Fruit fly (Drosophila melanogaster) S2 (cell line): ENCODE results near the gene ckd.

Source experiments
- CG8478 ChIP-seq: fragments of >200 bp; optimal IDR thresholded peaks from 2 replicates; lab custom pipeline; 2018
- CTCF ChIP-seq, 2 experiments: fragments of >200 bp; optimal IDR thresholded peaks; 2 replicates each; lab custom pipeline; 2018

The ckd gene

dm6 chr3L:3241368-3241640 is 16.4 kb upstream of the ckd start:
- TF ChIP-seq CG8478 (lab: Kevin White, UChicago) (no peak), CTCF (optimal IDR thresholded peaks at IDR 0.05; lab: Kevin White, UChicago) (no peak)

- no peak for TF ChIP-seq CG8478 (lab: Kevin White, UChicago)
Observed at dm6 chr3L:3242121-3243083, 15.3 kb upstream of the ckd start.

dm6 chr3L:3244244-3245144 is 13.2 kb upstream of the ckd start, which contains the start of gene CG12078:
Gene CG12078 (minus strand): TSS chr3L:3244294.
- TF ChIP-seq CG8478 (lab: Kevin White, UChicago) (no peak), CTCF (optimal IDR thresholded peaks at IDR 0.05; lab: Kevin White, UChicago) (no peak)

- TF ChIP-seq CG8478 (lab: Kevin White, UChicago): no peak
- TF ChIP-seq CTCF (optimal IDR thresholded peaks at IDR 0.05; lab: Kevin White, UChicago): no peak
Observed at dm6 chr3L:3245189-3245588, 12.5 kb upstream of the ckd start.

dm6 chr3L:3246378-3247129 is 11.1 kb upstream of the ckd start:
- TF ChIP-seq CTCF (optimal IDR thresholded peaks at IDR 0.05; lab: Kevin White, UChicago): no peak
- no peak for TF ChIP-seq CG8478 (lab: Kevin White, UChicago)

- no peak for TF ChIP-seq CTCF (optimal IDR thresholded peaks at IDR 0.05; lab: Kevin White, UChicago)
Observed at dm6 chr3L:3247130-3248065, 10.3 kb upstream of the ckd start, which contains the start of gene CG43389. Gene CG43389 (plus strand): TSS chr3L:3248015.

- TF ChIP-seq CG8478 (lab: Kevin White, UChicago) (no peak), CTCF (optimal IDR thresholded peaks at IDR 0.05; lab: Kevin White, UChicago) (no peak)
Observed at dm6 chr3L:3248714-3249663, 8.7 kb upstream of the ckd start.

dm6 chr3L:3249664-3249996 is 8.0 kb upstream of the ckd start:
- TF ChIP-seq CTCF (optimal IDR thresholded peaks at IDR 0.05; lab: Kevin White, UChicago): no peak

dm6 chr3L:3249997-3250774 is 7.5 kb upstream of the ckd start:
- TF ChIP-seq CTCF (optimal IDR thresholded peaks at IDR 0.05; lab: Kevin White, UChicago): no peak
- TF ChIP-seq CG8478 (lab: Kevin White, UChicago): no peak

- TF ChIP-seq CG8478 (lab: Kevin White, UChicago): no peak
- TF ChIP-seq CTCF (optimal IDR thresholded peaks at IDR 0.05; lab: Kevin White, UChicago): no peak
Observed at dm6 chr3L:3250922-3251658, 6.6 kb upstream of the ckd start.
